Fruit fly (Drosophila melanogaster) whole organism, embryonic: ENCODE measurements around the gene Unc-115a.

Experiments used
- Atf3 ChIP-seq: fragments of 200-800 bp; sonication (Bioruptor generic); optimal IDR thresholded peaks from 3 replicates; lab custom pipeline; 2016; ENCODE audit warnings: missing biosample characterization, missing genetic modification characterization
- CG10147 ChIP-seq: fragments of 200-800 bp; sonication (Bioruptor generic); optimal IDR thresholded peaks from 2 replicates; lab custom pipeline; 2019; ENCODE audit warnings: missing biosample characterization, mild to moderate bottlenecking, missing genetic modification characterization, moderate library complexity
- CG1024 ChIP-seq: fragments of 200-800 bp; sonication (Bioruptor generic); IDR thresholded peaks from 2 replicates; pipeline ENCODE4 v1.3.6; 2022; ENCODE audit warnings: missing biosample characterization, missing genetic modification characterization
- CG11456 ChIP-seq: fragments of 200-800 bp; sonication (Bioruptor generic); IDR thresholded peaks from 3 replicates; pipeline ENCODE4 v1.3.6; 2022; ENCODE audit warnings: missing biosample characterization, missing genetic modification characterization
- CG12155 ChIP-seq: fragments of 200-800 bp; sonication (Bioruptor generic); optimal IDR thresholded peaks from 3 replicates; lab custom pipeline; 2016; ENCODE audit warnings: missing biosample characterization, missing genetic modification characterization
- CG17912 ChIP-seq: fragments of 200-800 bp; sonication (Bioruptor generic); optimal IDR thresholded peaks from 2 replicates; lab custom pipeline; 2018; ENCODE audit warnings: missing biosample characterization, mild to moderate bottlenecking, missing genetic modification characterization
- CG18476 ChIP-seq: fragments of 200-800 bp; sonication (Bioruptor generic); optimal IDR thresholded peaks from 2 replicates; lab custom pipeline; 2016; ENCODE audit warnings: missing biosample characterization, mild to moderate bottlenecking, missing genetic modification characterization
- CG2678 ChIP-seq: fragments of 200-800 bp; sonication (Bioruptor generic); optimal IDR thresholded peaks from 3 replicates; lab custom pipeline; 2019; ENCODE audit warnings: missing biosample characterization, mild to moderate bottlenecking, missing genetic modification characterization, moderate library complexity
- CG2712 ChIP-seq: fragments of 200-800 bp; optimal IDR thresholded peaks from 3 replicates; lab custom pipeline; 2019; ENCODE audit warnings: missing biosample characterization, mild to moderate bottlenecking, missing genetic modification characterization, moderate library complexity
- CG3065 ChIP-seq: fragments of 200-800 bp; sonication (Bioruptor generic); optimal IDR thresholded peaks from 2 replicates; lab custom pipeline; 2016; ENCODE audit warnings: missing biosample characterization, missing genetic modification characterization
- CG31224 ChIP-seq: fragments of 200-800 bp; sonication (Bioruptor generic); IDR thresholded peaks from 2 replicates; pipeline ENCODE4 v1.3.6; 2022; ENCODE audit warnings: missing biosample characterization, missing genetic modification characterization
- CG32767 ChIP-seq: fragments of 200-800 bp; sonication (Bioruptor generic); IDR thresholded peaks from 2 replicates; pipeline ENCODE4 v1.3.6; 2022; ENCODE audit warnings: missing biosample characterization, missing genetic modification characterization
- CG5180 ChIP-seq: fragments of 200-800 bp; sonication (Bioruptor generic); optimal IDR thresholded peaks from 3 replicates; lab custom pipeline; 2017; ENCODE audit warnings: missing biosample characterization, missing genetic modification characterization, mild to moderate bottlenecking, moderate library complexity, missing genetic modification reagents
- CG6272 ChIP-seq: fragments of 200-800 bp; sonication (Bioruptor generic); IDR thresholded peaks from 2 replicates; pipeline ENCODE4 v1.3.6; 2022; ENCODE audit warnings: missing biosample characterization, missing genetic modification characterization
- CG6765 ChIP-seq: fragments of 200-800 bp; sonication (Bioruptor generic); optimal IDR thresholded peaks from 3 replicates; lab custom pipeline; 2017; ENCODE audit warnings: missing biosample characterization, mild to moderate bottlenecking, missing genetic modification characterization
- CG6791 ChIP-seq: fragments of 200-800 bp; sonication (Bioruptor generic); IDR thresholded peaks from 3 replicates; pipeline ENCODE4 v1.3.6; 2022; ENCODE audit warnings: missing biosample characterization, missing genetic modification characterization; ENCODE audit not compliant: partially characterized antibody
- CG7786 ChIP-seq: fragments of 200-800 bp; sonication (Bioruptor generic); optimal IDR thresholded peaks from 2 replicates; lab custom pipeline; 2016; ENCODE audit warnings: missing biosample characterization, missing genetic modification characterization
- CG8089 ChIP-seq: fragments of 200-800 bp; sonication (Bioruptor generic); optimal IDR thresholded peaks from 3 replicates; lab custom pipeline; 2016; ENCODE audit warnings: missing biosample characterization, missing genetic modification characterization
- CG9609 ChIP-seq: fragments of 200-800 bp; sonication (Bioruptor generic); optimal IDR thresholded peaks from 3 replicates; lab custom pipeline; 2016; ENCODE audit warnings: missing biosample characterization, missing genetic modification characterization
- CHES-1-like ChIP-seq: fragments of 200-800 bp; sonication (Bioruptor generic); optimal IDR thresholded peaks from 2 replicates; lab custom pipeline; 2016; ENCODE audit warnings: missing biosample characterization, missing genetic modification characterization
- CrebB ChIP-seq: fragments of 200-800 bp; sonication (Bioruptor generic); optimal IDR thresholded peaks from 3 replicates; lab custom pipeline; 2018; ENCODE audit warnings: missing biosample characterization, mild to moderate bottlenecking, missing genetic modification characterization
- Dip2 ChIP-seq: fragments of 200-800 bp; sonication (Bioruptor generic); IDR thresholded peaks from 2 replicates; pipeline ENCODE4 v1.3.6; 2022; ENCODE audit warnings: missing biosample characterization, missing genetic modification characterization
- Jarid2 ChIP-seq: fragments of 200-800 bp; sonication (Bioruptor generic); optimal IDR thresholded peaks from 3 replicates; lab custom pipeline; 2017; ENCODE audit warnings: mild to moderate bottlenecking, missing biosample characterization, missing genetic modification reagents, missing genetic modification characterization
- Myb ChIP-seq: fragments of 200-800 bp; sonication (Bioruptor generic); optimal IDR thresholded peaks from 2 replicates; lab custom pipeline; 2016; ENCODE audit warnings: missing biosample characterization, missing genetic modification characterization
- NFAT ChIP-seq: fragments of 200-800 bp; sonication (Bioruptor generic); IDR thresholded peaks from 2 replicates; pipeline ENCODE4 v1.3.6; 2022; ENCODE audit warnings: missing biosample characterization, missing genetic modification characterization
- Opbp ChIP-seq: fragments of 200-800 bp; sonication (Bioruptor generic); IDR thresholded peaks from 3 replicates; pipeline ENCODE4 v1.3.6; 2022; ENCODE audit warnings: missing biosample characterization, missing genetic modification characterization; ENCODE audit not compliant: partially characterized antibody
- Poxn ChIP-seq: fragments of 200-800 bp; sonication (Bioruptor generic); IDR thresholded peaks from 2 replicates; pipeline ENCODE4 v1.3.6; 2022; ENCODE audit warnings: missing biosample characterization, missing genetic modification characterization
- Ptx1 ChIP-seq: fragments of 200-800 bp; sonication (Bioruptor generic); IDR thresholded peaks from 2 replicates; pipeline ENCODE4 v1.3.6; 2022; ENCODE audit warnings: missing biosample characterization, missing genetic modification characterization
- Ravus ChIP-seq: fragments of 200-800 bp; sonication (Bioruptor generic); IDR thresholded peaks from 2 replicates; pipeline ENCODE4 v1.3.6; 2022; ENCODE audit warnings: missing biosample characterization, missing genetic modification characterization
- Six4 ChIP-seq: fragments of 200-800 bp; sonication (Bioruptor generic); optimal IDR thresholded peaks from 2 replicates; lab custom pipeline; 2016; ENCODE audit warnings: missing biosample characterization, missing genetic modification characterization
- Sry-β ChIP-seq: fragments of 200-800 bp; sonication (Bioruptor generic); optimal IDR thresholded peaks from 2 replicates; lab custom pipeline; 2018; ENCODE audit warnings: missing biosample characterization, mild to moderate bottlenecking, missing genetic modification characterization, moderate library complexity
- Stat92E ChIP-seq, 3 experiments: fragments of >200 bp in 2 of 3; fragments of 200-800 bp in 1 of 3; sonication (Bioruptor generic) in 1 of 3; optimal IDR thresholded peaks; 2 replicates each; lab custom pipeline; 2017 to 2019; ENCODE audit warnings: missing biosample characterization in 3 of 3, missing genetic modification characterization in 3 of 3, mild to moderate bottlenecking in 1 of 3, moderate library complexity in 1 of 3
- ac ChIP-seq: fragments of 200-800 bp; sonication (Bioruptor generic); optimal IDR thresholded peaks from 3 replicates; lab custom pipeline; 2017; ENCODE audit warnings: missing biosample characterization, mild to moderate bottlenecking, missing genetic modification characterization
- chn ChIP-seq: fragments of 200-800 bp; sonication (Bioruptor generic); optimal IDR thresholded peaks from 2 replicates; lab custom pipeline; 2016; ENCODE audit warnings: missing biosample characterization, missing genetic modification characterization
- ci ChIP-seq: fragments of 200-800 bp; sonication (Bioruptor generic); IDR thresholded peaks from 3 replicates; pipeline ENCODE4 v1.3.6; 2022; ENCODE audit warnings: missing biosample characterization, missing genetic modification characterization
- fu2 ChIP-seq: fragments of 200-800 bp; sonication (Bioruptor generic); optimal IDR thresholded peaks from 2 replicates; lab custom pipeline; 2016; ENCODE audit warnings: missing biosample characterization, missing genetic modification characterization
- jigr1 ChIP-seq: fragments of 200-800 bp; sonication (Bioruptor generic); IDR thresholded peaks from 3 replicates; pipeline ENCODE4 v1.3.6; 2022; ENCODE audit warnings: missing biosample characterization, missing genetic modification characterization
- ken ChIP-seq: fragments of 200-800 bp; sonication (Bioruptor generic); IDR thresholded peaks from 3 replicates; pipeline ENCODE4 v1.3.6; 2022; ENCODE audit warnings: missing biosample characterization, missing genetic modification characterization
- knrl ChIP-seq: fragments of 200-800 bp; sonication (Bioruptor generic); IDR thresholded peaks from 3 replicates; pipeline ENCODE4 v1.3.6; 2022; ENCODE audit warnings: missing biosample characterization, missing genetic modification characterization; ENCODE audit not compliant: partially characterized antibody
- lmd ChIP-seq: fragments of 200-800 bp; sonication (Bioruptor generic); IDR thresholded peaks from 2 replicates; pipeline ENCODE4 v1.3.6; 2022; ENCODE audit warnings: missing biosample characterization, missing genetic modification characterization
- lola ChIP-seq, 3 experiments: fragments of >200 bp in 2 of 3; fragments of 200-800 bp in 1 of 3; sonication (Bioruptor generic) in 1 of 3; optimal IDR thresholded peaks; 2 replicates each; lab custom pipeline; 2017 to 2019; ENCODE audit warnings: missing biosample characterization in 3 of 3, missing genetic modification characterization in 3 of 3, mild to moderate bottlenecking in 1 of 3, moderate library complexity in 1 of 3
- mld ChIP-seq: fragments of 200-800 bp; sonication (Bioruptor generic); IDR thresholded peaks from 3 replicates; pipeline ENCODE4 v1.3.6; 2022; ENCODE audit warnings: missing biosample characterization, missing genetic modification characterization; ENCODE audit not compliant: partially characterized antibody
- psq ChIP-seq: fragments of 200-800 bp; sonication (Bioruptor generic); optimal IDR thresholded peaks from 2 replicates; lab custom pipeline; 2017; ENCODE audit warnings: missing biosample characterization, missing genetic modification characterization
- ro ChIP-seq: fragments of 200-800 bp; sonication (Bioruptor generic); IDR thresholded peaks from 2 replicates; pipeline ENCODE4 v1.3.6; 2022; ENCODE audit warnings: missing biosample characterization, missing genetic modification characterization
- run ChIP-seq: fragments of 200-800 bp; sonication (Bioruptor generic); optimal IDR thresholded peaks from 3 replicates; lab custom pipeline; 2018; ENCODE audit warnings: missing biosample characterization, mild to moderate bottlenecking, missing genetic modification characterization
- schlank ChIP-seq: fragments of 200-800 bp; sonication (Bioruptor generic); optimal IDR thresholded peaks from 2 replicates; lab custom pipeline; 2018; ENCODE audit warnings: missing biosample characterization, mild to moderate bottlenecking, missing genetic modification characterization
- tll ChIP-seq, 2 experiments: fragments of 200-800 bp in 1 of 2; fragments of >200 bp in 1 of 2; sonication (Bioruptor generic) in 1 of 2; optimal IDR thresholded peaks; 2 replicates each; lab custom pipeline; 2017 to 2019; ENCODE audit warnings: missing biosample characterization in 2 of 2, missing genetic modification characterization in 2 of 2, mild to moderate bottlenecking in 1 of 2, moderate library complexity in 1 of 2
- tna ChIP-seq: fragments of 200-800 bp; sonication (Bioruptor generic); IDR thresholded peaks from 2 replicates; pipeline ENCODE4 v1.3.6; 2022; ENCODE audit warnings: missing biosample characterization, missing genetic modification characterization; ENCODE audit not compliant: partially characterized antibody
- ttk ChIP-seq: fragments of 200-800 bp; sonication (Bioruptor generic); IDR thresholded peaks from 2 replicates; pipeline ENCODE4 v2.1.2; 2022; ENCODE audit warnings: missing biosample characterization, missing genetic modification characterization
- usp ChIP-seq: fragments of >200 bp; optimal IDR thresholded peaks from 2 replicates; lab custom pipeline; 2017; ENCODE audit warnings: missing biosample characterization, missing genetic modification characterization
- vfl ChIP-seq: fragments of 200-800 bp; sonication (Bioruptor generic); optimal IDR thresholded peaks from 2 replicates; lab custom pipeline; 2016; ENCODE audit warnings: missing biosample characterization, missing genetic modification characterization

Unc-115a gene

dm6 chr3R:9754487-9754886, 49.3 kb upstream of the Unc-115a start, which contains the start of gene Tti1 (continued):
- TF ChIP-seq fu2 (GFP tag; lab: Kevin White, UChicago) (no peak), Sry-β (no peak), CG6272 (no peak), CG6791 (peak; percentile 61; the same call in 2 of the 3 replicates), jigr1 (GFP tag; lab: Robert Waterston, UW) (no peak), mld (no peak), CHES-1-like (GFP tag; lab: Kevin White, UChicago) (no peak), Dip2 (GFP tag; lab: Robert Waterston, UW) (no peak), Ravus (GFP tag; lab: Robert Waterston, UW) (no peak), CG1024 (no peak), CG8089 (GFP tag; lab: Kevin White, UChicago) (no peak), ken (GFP tag; lab: Robert Waterston, UW) (no peak), psq (no peak), Poxn (GFP tag; lab: Robert Waterston, UW) (no peak), tll (GFP tag; optimal IDR thresholded peaks at IDR 0.05; lab: Kevin White, UChicago) (no peak), usp (no peak), CrebB (tag; lab: Kevin White, UChicago) (no peak), CG18476 (GFP tag; lab: Kevin White, UChicago) (no peak), lmd (GFP tag; lab: Robert Waterston, UW) (no peak), CG2678 (tag; lab: Kevin White, UChicago) (no peak), Six4 (GFP tag; lab: Kevin White, UChicago) (no peak), tna (GFP tag; lab: Robert Waterston, UW) (peak; percentile 36; the same call in 1 of the 2 replicates), Jarid2 (no peak), ttk (GFP tag; lab: Robert Waterston, UW) (no peak), CG7786 (GFP tag; lab: Kevin White, UChicago) (no peak), CG6765 (no peak), Opbp (peak; percentile 52; the same call in 1 of the 3 replicates), ro (GFP tag; lab: Robert Waterston, UW) (no peak), ac (GFP tag; lab: Kevin White, UChicago) (no peak), schlank (no peak), Myb (GFP tag; lab: Kevin White, UChicago) (no peak), knrl (GFP tag; lab: Robert Waterston, UW) (no peak), chn (GFP tag; lab: Kevin White, UChicago) (no peak), CG10147 (GFP tag; lab: Kevin White, UChicago) (no peak), vfl (GFP tag; lab: Kevin White, UChicago) (no peak), CG3065 (no peak), CG17912 (GFP tag; lab: Kevin White, UChicago) (no peak), CG5180 (no peak), CG31224 (GFP tag; lab: Robert Waterston, UW) (no peak), run (tag; lab: Kevin White, UChicago) (no peak), CG9609 (no peak), CG12155 (GFP tag; lab: Kevin White, UChicago) (no peak), Atf3 (no peak), Stat92E (GFP tag; optimal IDR thresholded peaks at IDR 0.05; lab: Kevin White, UChicago) (no peak), CG11456 (GFP tag; lab: Robert Waterston, UW) (no peak), CG32767 (GFP tag; lab: Robert Waterston, UW) (no peak), CG2712 (tag; lab: Kevin White, UChicago) (no peak), ci (GFP tag; lab: Robert Waterston, UW) (no peak), Ptx1 (GFP tag; lab: Robert Waterston, UW) (no peak), NFAT (GFP tag; lab: Robert Waterston, UW) (no peak), lola (GFP tag; optimal IDR thresholded peaks at IDR 0.05; lab: Kevin White, UChicago) (no peak)
